Worm (Caenorhabditis elegans): ENCODE measurements around the gene Y24F12A.1.

ce11 chrIV:11592165-11592564, 12.9 kb upstream of the Y24F12A.1 start, which contains the start of gene spe-36:
- no peak for TF ChIP-seq nhr-237 (tag; optimal IDR thresholded peaks at IDR 0.05)
- no peak for TF ChIP-seq lin-39 (tag; optimal IDR thresholded peaks at IDR 0.05)
- no peak for TF ChIP-seq nhr-76 (tag; optimal IDR thresholded peaks at IDR 0.05)
- TF ChIP-seq hlh-17 (GFP tag; optimal IDR thresholded peaks at IDR 0.05; ENCODE audit: borderline replicate concordance) = no peak
- TF ChIP-seq pqm-1 (tag; optimal IDR thresholded peaks at IDR 0.05) = no peak
- TF ChIP-seq nhr-12 (tag; optimal IDR thresholded peaks at IDR 0.05) = no peak
- TF ChIP-seq ceh-63 (GFP tag; optimal IDR thresholded peaks at IDR 0.05) = no peak
- TF ChIP-seq C16A3.4 (tag; optimal IDR thresholded peaks at IDR 0.05) = no peak
- no peak for TF ChIP-seq lin-14 (GFP tag; optimal IDR thresholded peaks at IDR 0.05)
- TF ChIP-seq elt-2 (tag; optimal IDR thresholded peaks at IDR 0.05) = no peak
- no peak for TF ChIP-seq mab-9 (GFP tag; IDR thresholded peaks at IDR 0.05)
- no peak for TF ChIP-seq unc-98 (GFP tag; IDR thresholded peaks at IDR 0.05)
- no peak for TF ChIP-seq ceh-82 (tag; optimal IDR thresholded peaks at IDR 0.05)
